Fruit fly (Drosophila melanogaster): Measurements from ENCODE around the gene Acbp6.

dm6 chr3L:7156890-7157289 is 28.2 kb downstream of the Acbp6 start, which contains the start of gene corn:
- no peak for TF ChIP-seq cnc (optimal IDR thresholded peaks at IDR 0.05)
- TF ChIP-seq pad (GFP tag; optimal IDR thresholded peaks at IDR 0.05), result no peak
- TF ChIP-seq CG7045 (GFP tag; optimal IDR thresholded peaks at IDR 0.05), result no peak
- TF ChIP-seq kay (GFP tag; ENCODE audit: borderline replicate concordance), result no peak
- TF ChIP-seq toe (GFP tag; optimal IDR thresholded peaks at IDR 0.05), result no peak
- no peak for TF ChIP-seq ovo (GFP tag; optimal IDR thresholded peaks at IDR 0.05)
- TF ChIP-seq Crg-1 (GFP tag; optimal IDR thresholded peaks at IDR 0.05), result no peak
- no peak for TF ChIP-seq CG1620 (GFP tag; optimal IDR thresholded peaks at IDR 0.05)
